Fruit fly (Drosophila melanogaster): ENCODE results near the gene Zcchc7.

DNA sequence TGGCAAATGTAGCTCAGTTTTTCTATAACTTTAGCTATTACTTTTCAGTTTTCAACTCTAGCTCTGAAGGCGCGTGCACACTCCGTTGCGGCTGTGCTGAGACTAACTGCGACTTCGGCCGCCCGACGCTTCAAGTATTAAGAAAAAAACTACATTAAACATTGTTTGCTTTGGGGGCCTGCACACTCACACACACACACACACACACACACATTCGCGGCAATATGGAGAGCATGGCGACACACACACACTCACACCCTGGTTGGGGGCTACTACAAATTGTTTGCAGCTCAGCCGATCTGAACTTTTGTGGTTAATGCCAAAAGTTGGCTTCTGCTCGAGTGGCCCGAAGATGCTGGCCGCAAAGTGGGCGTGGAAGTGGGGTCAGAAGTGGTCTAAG, 16.2 kb upstream of the Zcchc7 start, which contains the start of gene CG13024:
- TF ChIP-seq CG8478 (optimal IDR thresholded peaks at IDR 0.05) (no peak), CTCF (optimal IDR thresholded peaks at IDR 0.05) (no peak)

Data from S2 (cell line).